Worm (Caenorhabditis elegans): Measurements from ENCODE around the gene C28H8.7.
A peak's percentile ranks its signal among the peaks of the same experiment; 100 is the strongest.

Gene C28H8.7

DNA sequence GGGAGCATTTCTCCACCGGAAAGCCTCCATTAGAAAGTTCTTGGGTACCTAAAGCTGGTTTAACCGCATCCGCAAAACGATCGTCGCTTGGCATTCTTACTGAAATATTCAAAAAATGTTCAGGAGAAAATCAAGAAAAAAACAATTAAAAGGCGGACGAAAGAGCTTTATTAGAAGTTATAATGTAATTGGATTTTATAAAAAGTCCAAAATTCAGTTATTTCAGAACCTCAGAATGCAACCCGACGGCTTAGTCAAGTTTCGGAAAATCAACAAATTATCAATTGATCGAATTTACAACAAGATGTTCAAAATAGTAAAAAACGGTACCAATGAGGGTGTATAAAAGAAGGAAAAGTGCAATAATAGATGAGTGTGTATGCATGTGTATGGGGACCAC lies 9.1 kb upstream of the C28H8.7 start, which contains the start of gene pxl-1:
TSS of gene pxl-1 (minus strand) at position 101 of the 400 bp plus-strand sequence.
- TF ChIP-seq pax-3 (tag; optimal IDR thresholded peaks at IDR 0.05) (no peak), nhr-77 (tag; optimal IDR thresholded peaks at IDR 0.05) (no peak), unc-62 (GFP tag; optimal IDR thresholded peaks at IDR 0.05) (no peak)

DNA sequence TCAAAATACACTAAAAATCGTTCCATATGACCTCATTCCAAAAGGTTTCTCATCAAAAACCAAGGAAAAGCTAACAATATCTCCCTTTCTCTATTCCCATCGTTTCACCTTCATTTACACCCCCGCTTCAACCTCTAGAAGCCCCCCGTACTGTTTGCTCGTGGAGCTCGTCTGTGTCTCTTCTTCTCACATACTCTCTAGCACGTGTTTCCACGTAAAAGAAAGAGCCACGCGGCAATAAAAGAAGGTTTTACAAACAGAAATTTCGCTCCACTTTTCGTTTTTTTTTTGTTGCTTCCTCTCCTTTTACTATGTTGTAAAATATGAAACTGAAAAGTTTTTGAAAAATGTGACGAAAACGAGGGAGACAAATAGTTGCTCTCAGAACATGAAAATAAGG lies 6.1 kb upstream of the C28H8.7 start:
- no peak for TF ChIP-seq lir-3 (tag; optimal IDR thresholded peaks at IDR 0.05; ENCODE audit: poor library complexity)
- TF ChIP-seq pax-3 (tag; optimal IDR thresholded peaks at IDR 0.05), result no peak
- no peak for TF ChIP-seq nhr-84 (tag; optimal IDR thresholded peaks at IDR 0.05)
- peak; percentile 41 for TF ChIP-seq nhr-77 (tag; optimal IDR thresholded peaks at IDR 0.05)
- TF ChIP-seq C16A3.4 (tag; optimal IDR thresholded peaks at IDR 0.05), result no peak
- TF ChIP-seq mab-9 (GFP tag; IDR thresholded peaks at IDR 0.05), result no peak
- TF ChIP-seq dpl-1 (GFP tag; optimal IDR thresholded peaks at IDR 0.05), result no peak
- no peak for TF ChIP-seq lsy-2 (tag; optimal IDR thresholded peaks at IDR 0.05)
- no peak for TF ChIP-seq nhr-28 (tag; optimal IDR thresholded peaks at IDR 0.05)
- TF ChIP-seq efl-1 (optimal IDR thresholded peaks at IDR 0.05), result no peak
- peak in 1 of 2 experiments; percentile 39 for TF ChIP-seq efl-1 (GFP tag; optimal IDR thresholded peaks at IDR 0.05 in 1 of 2)
- no peak for TF ChIP-seq nhr-47 (tag; optimal IDR thresholded peaks at IDR 0.05)
- peak in 1 of 2 experiments; percentile 21 for TF ChIP-seq mdl-1 (tag; optimal IDR thresholded peaks at IDR 0.05)
- TF ChIP-seq fkh-8 (tag; optimal IDR thresholded peaks at IDR 0.05), result no peak
- TF ChIP-seq tbx-2 (tag; optimal IDR thresholded peaks at IDR 0.05), result no peak
- TF ChIP-seq unc-30 (tag; optimal IDR thresholded peaks at IDR 0.05), result no peak
- TF ChIP-seq lin-14 (GFP tag; optimal IDR thresholded peaks at IDR 0.05), result peak; percentile 32

DNA sequence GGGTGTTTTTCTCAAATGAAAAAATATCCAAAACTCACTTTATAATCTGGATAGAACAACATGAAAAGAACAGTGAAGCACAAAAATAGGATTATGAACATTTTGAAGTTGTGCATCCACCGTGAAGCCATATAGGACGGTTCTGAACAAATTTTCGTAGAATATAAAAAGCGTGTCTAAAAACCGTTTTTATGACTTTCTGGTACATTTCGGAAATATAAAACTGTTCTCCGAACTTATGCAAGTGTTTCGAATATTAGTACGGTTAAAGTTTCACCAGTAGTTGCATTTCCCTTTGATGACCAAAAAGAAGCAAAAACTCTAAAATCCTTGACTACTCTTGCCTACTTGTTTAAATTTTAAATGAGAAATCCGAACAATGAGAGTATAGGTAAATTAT lies 1.9 kb upstream of the C28H8.7 start, which contains the start of gene C28H8.8:
TSS of gene C28H8.8 (minus strand) at position 101 of the 400 bp plus-strand sequence.
- TF ChIP-seq hlh-4 (tag; optimal IDR thresholded peaks at IDR 0.05) (no peak), pag-3 (tag; optimal IDR thresholded peaks at IDR 0.05; ENCODE audit: borderline replicate concordance, insufficient read depth) (no peak), skn-1 (tag; optimal IDR thresholded peaks at IDR 0.05) (no peak), isw-1 (GFP tag; IDR thresholded peaks at IDR 0.05) (no peak), pqm-1 (tag; optimal IDR thresholded peaks at IDR 0.05) (no peak), ama-1 (optimal IDR thresholded peaks at IDR 0.05) (no peak), lin-39 (tag; optimal IDR thresholded peaks at IDR 0.05) (no peak), nhr-47 (tag; optimal IDR thresholded peaks at IDR 0.05) (no peak), ceh-90 (tag; optimal IDR thresholded peaks at IDR 0.05) (no peak), hpl-2 (GFP tag; optimal IDR thresholded peaks at IDR 0.05) (no peak), nhr-237 (tag; optimal IDR thresholded peaks at IDR 0.05) (no peak), elt-2 (tag; optimal IDR thresholded peaks at IDR 0.05) (no peak), xbp-1 (tag; optimal IDR thresholded peaks at IDR 0.05) (no peak), nhr-90 (tag; optimal IDR thresholded peaks at IDR 0.05; ENCODE audit: poor library complexity) (no peak)

DNA sequence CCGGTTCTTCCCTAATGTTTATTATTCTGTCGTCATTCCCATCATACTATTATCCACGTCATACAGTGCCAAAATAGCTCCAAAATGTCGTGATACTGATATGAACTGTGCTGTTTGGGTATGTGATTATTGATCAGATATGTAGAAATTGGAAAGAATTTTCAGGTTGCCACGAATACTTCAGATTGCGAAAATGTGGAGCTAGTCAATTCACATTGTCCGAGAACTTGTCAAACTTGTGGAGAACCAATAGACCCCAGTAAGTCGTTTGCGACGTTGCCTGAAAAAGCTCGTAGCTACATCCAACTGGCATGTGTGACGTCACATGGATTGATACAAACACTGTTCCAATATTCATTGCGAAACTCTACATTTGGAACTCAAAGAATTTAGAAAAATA lies 2.3 kb downstream of the C28H8.7 start:
- TF ChIP-seq efl-1 (optimal IDR thresholded peaks at IDR 0.05) (no peak), efl-1 (GFP tag; optimal IDR thresholded peaks at IDR 0.05 in 1 of 2) (peak in 1 of 2 experiments; percentile 38), alr-1 (tag; optimal IDR thresholded peaks at IDR 0.05; ENCODE audit: borderline replicate concordance) (no peak), rnt-1 (tag; optimal IDR thresholded peaks at IDR 0.05) (no peak), nhr-77 (tag; optimal IDR thresholded peaks at IDR 0.05) (no peak), xbp-1 (tag; optimal IDR thresholded peaks at IDR 0.05) (no peak), nhr-76 (tag; optimal IDR thresholded peaks at IDR 0.05) (no peak)

DNA sequence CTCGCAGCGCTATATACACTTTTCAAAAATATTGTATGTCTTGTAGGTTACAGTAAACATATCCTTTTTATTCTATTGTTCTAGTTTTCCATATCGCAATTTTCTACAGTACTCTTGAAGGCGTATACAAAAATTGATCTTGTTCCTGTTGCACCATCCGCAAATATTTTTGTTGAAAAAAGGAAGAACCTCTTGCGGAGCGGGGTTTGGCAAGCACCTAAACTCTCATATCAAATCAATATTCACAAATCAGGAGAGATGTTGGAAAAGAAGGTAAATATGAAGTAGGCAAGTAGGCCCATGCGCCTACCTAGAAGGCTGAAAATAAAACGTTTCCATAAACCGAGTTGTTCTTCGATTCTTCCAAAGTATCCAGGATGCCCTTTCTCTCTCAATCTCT lies 2.8 kb downstream of the C28H8.7 start, which contains the start of gene C28H8.5:
TSS of gene C28H8.5 (plus strand) at position 301 of the 400 bp plus-strand sequence.
- TF ChIP-seq ceh-8 (GFP tag; optimal IDR thresholded peaks at IDR 0.05) (no peak), fkh-8 (tag; optimal IDR thresholded peaks at IDR 0.05) (no peak), sox-4 (tag; optimal IDR thresholded peaks at IDR 0.05) (no peak), snpc-4 (tag; optimal IDR thresholded peaks at IDR 0.05) (no peak), irx-1 (tag; optimal IDR thresholded peaks at IDR 0.05) (no peak), tlp-1 (tag; optimal IDR thresholded peaks at IDR 0.05) (no peak), lin-14 (GFP tag; optimal IDR thresholded peaks at IDR 0.05) (no peak), nhr-12 (tag; optimal IDR thresholded peaks at IDR 0.05) (no peak), snu-23 (GFP tag; optimal IDR thresholded peaks at IDR 0.05) (no peak), ztf-11 (tag; optimal IDR thresholded peaks at IDR 0.05) (no peak), nhr-19 (GFP tag; conservative IDR thresholded peaks at IDR 0.05) (no peak), ces-1 (GFP tag; optimal IDR thresholded peaks at IDR 0.05) (no peak), hlh-17 (GFP tag; optimal IDR thresholded peaks at IDR 0.05; ENCODE audit: borderline replicate concordance) (no peak), pqm-1 (tag; optimal IDR thresholded peaks at IDR 0.05) (no peak), efl-1 (optimal IDR thresholded peaks at IDR 0.05) (no peak), efl-1 (GFP tag; optimal IDR thresholded peaks at IDR 0.05 in 1 of 2) (no peak), grh-1 (GFP tag; IDR thresholded peaks at IDR 0.05) (no peak), isw-1 (GFP tag; IDR thresholded peaks at IDR 0.05) (no peak)
